Fruit fly (Drosophila melanogaster): ENCODE data around the gene CG8534.
A peak's percentile ranks its signal among the peaks of the same experiment; 100 is the strongest.

dm6 chr3R:9777941-9778360, 34.6 kb upstream of the CG8534 start, which contains the start of gene RpS29:
- TF ChIP-seq CG8319 (GFP tag; optimal IDR thresholded peaks at IDR 0.05) = no peak
- peak; percentile 39 for TF ChIP-seq Blimp-1 (GFP tag; optimal IDR thresholded peaks at IDR 0.05)
- TF ChIP-seq cyc (GFP tag; optimal IDR thresholded peaks at IDR 0.05) = peak; percentile 73
